Fruit fly (Drosophila melanogaster): ENCODE results near the gene Mhc.

Mhc gene

dm6 chr2L:16799496-16799895 is 33.1 kb downstream of the Mhc start:
- TF ChIP-seq CTCF (optimal IDR thresholded peaks at IDR 0.05) = no peak
- TF ChIP-seq CG8478 (optimal IDR thresholded peaks at IDR 0.05) = no peak

dm6 chr2L:16801578-16802152 is 35.3 kb downstream of the Mhc start:
- TF ChIP-seq CTCF (optimal IDR thresholded peaks at IDR 0.05) (peak in 1 of 2 experiments; percentile 40), CG8478 (optimal IDR thresholded peaks at IDR 0.05) (no peak)

dm6 chr2L:16803638-16804037 is 37.3 kb downstream of the Mhc start:
- TF ChIP-seq CTCF (optimal IDR thresholded peaks at IDR 0.05) (no peak), CG8478 (optimal IDR thresholded peaks at IDR 0.05) (no peak)

dm6 chr2L:16804376-16804934 is 38.1 kb downstream of the Mhc start, which contains the start of gene CG13272:
TSS of gene CG13272 (plus strand) at chr2L:16804884.
- no peak for TF ChIP-seq CG8478 (optimal IDR thresholded peaks at IDR 0.05)
- no peak for TF ChIP-seq CTCF (optimal IDR thresholded peaks at IDR 0.05)

- TF ChIP-seq CTCF (optimal IDR thresholded peaks at IDR 0.05) (no peak), CG8478 (optimal IDR thresholded peaks at IDR 0.05) (no peak)
These were observed 42.4 kb downstream of the Mhc start for dm6 chr2L:16808752-16809151.

dm6 chr2L:16815989-16816749 is 49.8 kb downstream of the Mhc start, which contains the start of gene mdy:
TSS of gene mdy (plus strand) at chr2L:16816660.
- TF ChIP-seq CTCF (optimal IDR thresholded peaks at IDR 0.05) (peak; percentile 82 to 94), CG8478 (optimal IDR thresholded peaks at IDR 0.05) (no peak)

- TF ChIP-seq CTCF (optimal IDR thresholded peaks at IDR 0.05) (no peak), CG8478 (optimal IDR thresholded peaks at IDR 0.05) (no peak)
These were observed 50.4 kb downstream of the Mhc start for dm6 chr2L:16816750-16817087.

dm6 chr2L:16817421-16818101 is 51.2 kb downstream of the Mhc start:
- TF ChIP-seq CTCF (optimal IDR thresholded peaks at IDR 0.05) (no peak), CG8478 (optimal IDR thresholded peaks at IDR 0.05) (no peak)

- TF ChIP-seq CG8478 (optimal IDR thresholded peaks at IDR 0.05) = no peak
- TF ChIP-seq CTCF (optimal IDR thresholded peaks at IDR 0.05) = no peak
These were observed 52.1 kb downstream of the Mhc start for dm6 chr2L:16818335-16818973.

- no peak for TF ChIP-seq CG8478 (optimal IDR thresholded peaks at IDR 0.05)
- TF ChIP-seq CTCF (optimal IDR thresholded peaks at IDR 0.05) = no peak
These were observed 53.3 kb downstream of the Mhc start for dm6 chr2L:16819714-16820113.

dm6 chr2L:16820993-16821392 is 54.6 kb downstream of the Mhc start, which contains the start of gene CG13280:
TSS of gene CG13280 (minus strand) at chr2L:16821093.
- TF ChIP-seq CTCF (optimal IDR thresholded peaks at IDR 0.05) = no peak

dm6 chr2L:16824905-16825333 is 58.6 kb downstream of the Mhc start, which contains the start of gene Cse1:
TSS of gene Cse1 (minus strand) at chr2L:16825207.
- TF ChIP-seq CTCF (optimal IDR thresholded peaks at IDR 0.05) (no peak), CG8478 (optimal IDR thresholded peaks at IDR 0.05) (no peak)

dm6 chr2L:16826872-16827506 is 60.6 kb downstream of the Mhc start, which contains the start of gene AspRS-m:
TSS of gene AspRS-m (plus strand) at chr2L:16827078.
- no peak for TF ChIP-seq CTCF (optimal IDR thresholded peaks at IDR 0.05)
- TF ChIP-seq CG8478 (optimal IDR thresholded peaks at IDR 0.05) = no peak

dm6 chr2L:16834402-16834801 is 68.0 kb downstream of the Mhc start, which contains the start of gene CG13282:
TSS of gene CG13282 (minus strand) at chr2L:16834502.
- no peak for TF ChIP-seq CG8478 (optimal IDR thresholded peaks at IDR 0.05)
- no peak for TF ChIP-seq CTCF (optimal IDR thresholded peaks at IDR 0.05)

Data from S2 (cell line).